Worm (Caenorhabditis elegans): ENCODE data around the gene Y53C12B.7.

The Y53C12B.7 gene

DNA sequence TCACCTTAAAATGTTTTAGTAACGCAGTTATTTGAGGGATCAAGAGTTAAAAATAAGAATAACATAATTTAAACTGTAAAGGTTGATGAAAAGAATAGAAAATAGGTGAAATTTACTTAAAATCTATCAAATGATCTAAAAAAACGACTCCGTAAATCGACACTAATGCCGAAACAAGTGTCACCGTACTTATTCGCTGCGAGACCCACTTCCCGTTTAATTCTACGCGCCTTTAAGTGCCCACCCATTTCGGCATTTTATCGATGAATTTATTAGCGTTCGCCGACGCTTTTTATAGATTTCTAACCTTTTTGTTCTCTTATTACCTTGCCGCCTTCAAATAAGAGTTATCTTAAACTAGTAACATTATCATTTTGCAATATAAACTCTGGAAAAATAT is 6.9 kb downstream of the Y53C12B.7 start, which contains the start of the genes Y53C12B.1 and nos-3 (continued):
- TF ChIP-seq ama-1 (optimal IDR thresholded peaks at IDR 0.05) (no peak), ama-1 (GFP tag; optimal IDR thresholded peaks at IDR 0.05) (no peak), F55B11.4 (tag; optimal IDR thresholded peaks at IDR 0.05; ENCODE audit: borderline replicate concordance, insufficient read depth) (no peak), C06A6.2 (GFP tag; conservative IDR thresholded peaks at IDR 0.05) (no peak), K11D2.4 (GFP tag; IDR thresholded peaks at IDR 0.05) (no peak), nfya-1 (tag; optimal IDR thresholded peaks at IDR 0.05; ENCODE audit: borderline replicate concordance, insufficient read depth) (no peak), hmg-20 (GFP tag; IDR thresholded peaks at IDR 0.05) (no peak), madf-3 (GFP tag; IDR thresholded peaks at IDR 0.05) (no peak), ZK185.1 (tag; optimal IDR thresholded peaks at IDR 0.05; ENCODE audit: poor library complexity, severe bottlenecking) (peak; percentile 46), madf-8 (GFP tag; conservative IDR thresholded peaks at IDR 0.05) (no peak), ztf-25 (GFP tag; IDR thresholded peaks at IDR 0.05) (no peak), egl-18 (GFP tag; IDR thresholded peaks at IDR 0.05) (no peak), ztf-18 (tag; optimal IDR thresholded peaks at IDR 0.05) (no peak), unc-62 (GFP tag; optimal IDR thresholded peaks at IDR 0.05) (no peak), Y67H2A.10 (GFP tag; conservative IDR thresholded peaks at IDR 0.05) (no peak), him-1 (tag; optimal IDR thresholded peaks at IDR 0.05) (no peak), nhr-120 (GFP tag; IDR thresholded peaks at IDR 0.05) (no peak), rpc-1 (optimal IDR thresholded peaks at IDR 0.05) (no peak), rpc-1 (tag; optimal IDR thresholded peaks at IDR 0.05) (no peak), mcd-1 (GFP tag; IDR thresholded peaks at IDR 0.05) (peak; percentile 56), K12H6.12 (tag; optimal IDR thresholded peaks at IDR 0.05) (peak; percentile 19), repo-1 (tag; optimal IDR thresholded peaks at IDR 0.05) (no peak), B0261.1 (tag; optimal IDR thresholded peaks at IDR 0.05) (no peak), efl-1 (GFP tag; optimal IDR thresholded peaks at IDR 0.05) (peak; percentile 17), F57C9.4 (tag; optimal IDR thresholded peaks at IDR 0.05) (no peak), F33H1.4 (GFP tag; IDR thresholded peaks at IDR 0.05) (peak; percentile 96), ceh-91 (GFP tag; IDR thresholded peaks at IDR 0.05) (peak; percentile 39; the same call in 1 of the 2 replicates), die-1 (tag; optimal IDR thresholded peaks at IDR 0.05) (no peak), F39B2.1 (GFP tag; IDR thresholded peaks at IDR 0.05) (no peak), bed-1 (GFP tag; IDR thresholded peaks at IDR 0.05) (no peak), let-607 (tag; optimal IDR thresholded peaks at IDR 0.05) (no peak), dox-1 (GFP tag; IDR thresholded peaks at IDR 0.05) (peak; percentile 59; the same call in 1 of the 2 replicates), mxl-1 (tag; optimal IDR thresholded peaks at IDR 0.05) (no peak), F22D6.2 (tag; optimal IDR thresholded peaks at IDR 0.05) (no peak), ceh-27 (GFP tag; optimal IDR thresholded peaks at IDR 0.05) (peak; percentile 41), hsf-1 (GFP tag; IDR thresholded peaks at IDR 0.05) (no peak), ceh-79 (tag; optimal IDR thresholded peaks at IDR 0.05) (no peak), T07F8.4 (tag; optimal IDR thresholded peaks at IDR 0.05) (no peak)

DNA sequence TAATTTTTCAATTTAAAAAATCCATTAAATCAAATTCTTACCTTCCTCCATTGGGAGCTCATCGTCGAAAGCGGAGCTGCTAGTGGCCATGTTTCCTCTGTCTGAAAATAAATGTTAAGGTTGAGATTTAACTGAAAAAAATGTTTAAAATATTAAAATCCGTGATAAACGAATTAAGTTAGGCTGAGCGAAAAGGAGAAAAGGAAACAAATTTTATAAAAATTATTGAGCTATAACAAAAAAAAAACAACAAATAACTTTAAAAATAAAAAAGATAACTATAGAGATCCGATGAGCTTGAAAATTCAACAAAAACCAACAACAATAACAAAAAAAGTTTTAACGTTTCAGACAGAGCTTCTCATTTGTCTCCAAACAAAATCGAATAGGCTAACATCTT is 10.2 kb downstream of the Y53C12B.7 start, which contains the start of gene pno-1:
TSS of gene pno-1 (minus strand) at position 101 of the 400 bp plus-strand sequence.
- TF ChIP-seq madf-6 (GFP tag; IDR thresholded peaks at IDR 0.05) (peak; percentile 41; the same call in 1 of the 2 replicates), ama-1 (optimal IDR thresholded peaks at IDR 0.05) (no peak), ama-1 (GFP tag; optimal IDR thresholded peaks at IDR 0.05) (peak in 1 of 2 experiments; percentile 14), sdz-38 (tag; optimal IDR thresholded peaks at IDR 0.05) (no peak)

Measured in whole organism, young adult.